Fruit fly (Drosophila melanogaster) whole organism, prepupa: ENCODE measurements around the gene Alp12.

Source experiments
- Blimp-1 ChIP-seq: fragments of 200-800 bp; sonication (Bioruptor generic); optimal IDR thresholded peaks from 3 replicates; lab custom pipeline; 2017; ENCODE audit warnings: missing biosample characterization, missing genetic modification characterization, mild to moderate bottlenecking, moderate library complexity, missing genetic modification reagents
- CG10631 ChIP-seq: fragments of 200-800 bp; sonication (Bioruptor generic); optimal IDR thresholded peaks from 2 replicates; lab custom pipeline; 2016; ENCODE audit warnings: missing biosample characterization, missing genetic modification characterization
- CG11294 ChIP-seq: fragments of 200-800 bp; sonication (Bioruptor generic); IDR thresholded peaks from 2 replicates; pipeline ENCODE4 v1.3.6; 2022; ENCODE audit warnings: missing biosample characterization, missing genetic modification characterization
- CG11762 ChIP-seq: fragments of 200-800 bp; sonication (Bioruptor generic); optimal IDR thresholded peaks from 3 replicates; lab custom pipeline; 2016; ENCODE audit warnings: missing biosample characterization, missing genetic modification characterization; ENCODE audit not compliant: insufficient read depth
- CG11902 ChIP-seq: fragments of 200-800 bp; sonication (Bioruptor generic); optimal IDR thresholded peaks from 3 replicates; lab custom pipeline; 2016; ENCODE audit warnings: missing biosample characterization, missing genetic modification characterization
- CG16779 ChIP-seq: fragments of 200-800 bp; sonication (Bioruptor generic); optimal IDR thresholded peaks from 3 replicates; lab custom pipeline; 2017; ENCODE audit warnings: missing biosample characterization, mild to moderate bottlenecking, missing genetic modification characterization
- CG32006 ChIP-seq: fragments of 200-800 bp; sonication (Bioruptor generic); optimal IDR thresholded peaks from 3 replicates; lab custom pipeline; 2017; ENCODE audit warnings: missing biosample characterization, mild to moderate bottlenecking, missing genetic modification characterization
- CG4318 ChIP-seq: fragments of 200-800 bp; sonication (Bioruptor generic); optimal IDR thresholded peaks from 3 replicates; lab custom pipeline; 2017; ENCODE audit warnings: missing biosample characterization, mild to moderate bottlenecking, missing genetic modification characterization
- CG6808 ChIP-seq: fragments of 200-800 bp; sonication (Bioruptor generic); optimal IDR thresholded peaks from 3 replicates; lab custom pipeline; 2017; ENCODE audit warnings: missing biosample characterization, missing genetic modification characterization, mild to moderate bottlenecking, moderate library complexity, missing genetic modification reagents
- CG7368 ChIP-seq: fragments of 200-800 bp; sonication (Bioruptor generic); optimal IDR thresholded peaks from 3 replicates; lab custom pipeline; 2016; ENCODE audit warnings: missing biosample characterization, missing genetic modification characterization
- CG8319 ChIP-seq: fragments of 200-800 bp; sonication (Bioruptor generic); optimal IDR thresholded peaks from 3 replicates; lab custom pipeline; 2016; ENCODE audit warnings: missing biosample characterization, missing genetic modification characterization
- CG9139 ChIP-seq: fragments of 200-800 bp; sonication (Bioruptor generic); optimal IDR thresholded peaks from 3 replicates; lab custom pipeline; 2017; ENCODE audit warnings: missing biosample characterization, mild to moderate bottlenecking, missing genetic modification characterization
- Eip75B ChIP-seq: fragments of 200-800 bp; sonication (Bioruptor generic); optimal IDR thresholded peaks from 3 replicates; lab custom pipeline; 2016; ENCODE audit warnings: missing biosample characterization, missing genetic modification characterization
- Eip78C ChIP-seq: fragments of 200-800 bp; sonication (Bioruptor generic); peaks from one replicate; lab custom pipeline; 2016; ENCODE audit warnings: missing biosample characterization, missing genetic modification characterization
- Eip93F ChIP-seq: fragments of 200-800 bp; sonication (Bioruptor generic); optimal IDR thresholded peaks from 2 replicates; lab custom pipeline; 2016; ENCODE audit warnings: missing biosample characterization, mild to moderate bottlenecking, missing genetic modification characterization
- Ets21C ChIP-seq: fragments of 200-800 bp; sonication (Bioruptor generic); optimal IDR thresholded peaks from 3 replicates; lab custom pipeline; 2016; ENCODE audit warnings: missing biosample characterization, missing genetic modification characterization
- Gug ChIP-seq: fragments of 200-800 bp; sonication (Bioruptor generic); IDR thresholded peaks from 2 replicates; pipeline ENCODE4 v1.3.6; 2022; ENCODE audit warnings: missing biosample characterization, missing genetic modification characterization
- Lpt ChIP-seq: fragments of 200-800 bp; sonication (Bioruptor generic); optimal IDR thresholded peaks from 3 replicates; lab custom pipeline; 2016; ENCODE audit warnings: missing biosample characterization, missing genetic modification characterization
- Met ChIP-seq: fragments of 200-800 bp; sonication (Bioruptor generic); optimal IDR thresholded peaks from 3 replicates; lab custom pipeline; 2016; ENCODE audit warnings: missing biosample characterization, missing genetic modification characterization
- OdsH ChIP-seq: fragments of 200-800 bp; sonication (Bioruptor generic); optimal IDR thresholded peaks from 3 replicates; lab custom pipeline; 2016; ENCODE audit warnings: missing biosample characterization, missing genetic modification characterization
- Sox15 ChIP-seq: fragments of 200-800 bp; sonication (Bioruptor generic); optimal IDR thresholded peaks from 3 replicates; lab custom pipeline; 2016; ENCODE audit warnings: missing biosample characterization, missing genetic modification characterization
- acj6 ChIP-seq: fragments of 200-800 bp; sonication (Bioruptor generic); optimal IDR thresholded peaks from 3 replicates; lab custom pipeline; 2016; ENCODE audit warnings: missing biosample characterization, missing genetic modification characterization
- cyc ChIP-seq: fragments of 200-800 bp; sonication (Bioruptor generic); optimal IDR thresholded peaks from 3 replicates; lab custom pipeline; 2016; ENCODE audit warnings: missing biosample characterization, missing genetic modification characterization
- dac ChIP-seq: fragments of 200-800 bp; sonication (Bioruptor generic); optimal IDR thresholded peaks from 2 replicates; lab custom pipeline; 2017; ENCODE audit warnings: missing biosample characterization, mild to moderate bottlenecking, missing genetic modification characterization
- dsx ChIP-seq: fragments of 200-800 bp; optimal IDR thresholded peaks from 3 replicates; lab custom pipeline; 2019; ENCODE audit warnings: missing biosample characterization, mild to moderate bottlenecking, missing genetic modification characterization, moderate library complexity; ENCODE audit not compliant: poor library complexity, severe bottlenecking
- esn ChIP-seq: fragments of 200-800 bp; sonication (Bioruptor generic); optimal IDR thresholded peaks from 2 replicates; lab custom pipeline; 2016; ENCODE audit warnings: missing biosample characterization, mild to moderate bottlenecking, missing genetic modification characterization, moderate library complexity
- fd59A ChIP-seq: fragments of 200-800 bp; sonication (Bioruptor generic); optimal IDR thresholded peaks from 2 replicates; lab custom pipeline; 2017; ENCODE audit warnings: missing biosample characterization, mild to moderate bottlenecking, missing genetic modification characterization, missing genetic modification reagents
- fd85E ChIP-seq: fragments of 200-800 bp; sonication (Bioruptor generic); optimal IDR thresholded peaks from 3 replicates; lab custom pipeline; 2016; ENCODE audit warnings: missing biosample characterization, missing genetic modification characterization
- fkh ChIP-seq: fragments of 200-800 bp; sonication (Bioruptor generic); optimal IDR thresholded peaks from 3 replicates; lab custom pipeline; 2017; ENCODE audit warnings: missing biosample characterization, mild to moderate bottlenecking, missing genetic modification characterization, moderate library complexity
- net ChIP-seq: fragments of 200-800 bp; sonication (Bioruptor generic); optimal IDR thresholded peaks from 3 replicates; lab custom pipeline; 2016; ENCODE audit warnings: missing biosample characterization, missing genetic modification characterization
- spab ChIP-seq: fragments of 200-800 bp; sonication (Bioruptor generic); optimal IDR thresholded peaks from 2 replicates; lab custom pipeline; 2017; ENCODE audit warnings: missing biosample characterization, mild to moderate bottlenecking, missing genetic modification characterization, missing genetic modification reagents
- ss ChIP-seq, 2 experiments: fragments of 200-800 bp; sonication (Bioruptor generic); optimal IDR thresholded peaks; 2 replicates in 1 of 2; 3 replicates in 1 of 2; lab custom pipeline; 2017 to 2018; ENCODE audit warnings: mild to moderate bottlenecking in 2 of 2, missing biosample characterization in 2 of 2, missing genetic modification characterization in 2 of 2, moderate library complexity in 1 of 2
- svp ChIP-seq: fragments of 200-800 bp; sonication (Bioruptor generic); peaks from one replicate; lab custom pipeline; 2016; ENCODE audit warnings: missing biosample characterization, missing genetic modification characterization
- topi ChIP-seq: fragments of 200-800 bp; sonication (Bioruptor generic); optimal IDR thresholded peaks from 3 replicates; lab custom pipeline; 2016; ENCODE audit warnings: missing biosample characterization, missing genetic modification characterization

Alp12 gene

DNA sequence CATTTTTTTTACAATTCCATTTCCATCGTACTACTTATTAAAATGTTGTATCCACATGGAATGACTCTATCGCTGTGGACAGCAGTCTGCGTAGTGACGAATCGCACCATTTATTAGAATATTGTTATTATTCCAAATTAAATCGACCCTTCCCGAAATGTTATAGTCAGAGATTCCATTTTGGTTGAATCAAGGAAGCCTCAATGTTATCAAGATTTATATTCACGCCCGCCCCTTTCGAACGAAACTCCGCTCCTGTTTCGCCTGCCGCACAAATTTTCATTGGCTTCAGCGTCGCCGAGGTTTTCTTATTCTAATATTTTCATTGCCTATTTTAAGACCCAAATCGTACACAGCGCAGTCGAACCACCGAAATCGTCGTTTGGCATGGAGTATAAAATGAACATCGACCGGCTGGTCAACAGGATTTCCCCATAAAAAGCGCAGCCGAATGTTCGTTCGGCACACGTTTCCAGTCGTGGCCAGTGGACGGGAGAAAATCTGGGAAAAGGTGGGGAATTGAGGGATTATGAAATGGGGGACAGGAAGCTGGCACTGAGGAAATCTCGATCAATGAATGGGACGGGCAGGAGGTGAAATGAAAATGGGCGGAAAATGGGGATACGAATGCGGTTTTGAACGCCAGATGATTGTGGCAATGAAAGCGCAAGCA is 18.0 kb upstream of the Alp12 start:
- no peak for TF ChIP-seq Gug (GFP tag; lab: Robert Waterston, UW)
- TF ChIP-seq fd85E = no peak
- TF ChIP-seq OdsH = no peak
- no peak for TF ChIP-seq fd59A (GFP tag; lab: Kevin White, UChicago)
- no peak for TF ChIP-seq CG6808
- TF ChIP-seq Blimp-1 = no peak
- no peak for TF ChIP-seq CG11902 (GFP tag; lab: Kevin White, UChicago)
- no peak for TF ChIP-seq ss (GFP tag; optimal IDR thresholded peaks at IDR 0.05; lab: Kevin White, UChicago)
- TF ChIP-seq acj6 (GFP tag; lab: Kevin White, UChicago) = no peak
- TF ChIP-seq Met = no peak
- TF ChIP-seq CG11294 = no peak
- TF ChIP-seq Eip78C = no peak
- no peak for TF ChIP-seq svp (GFP tag; lab: Kevin White, UChicago)
- TF ChIP-seq Lpt = no peak
- TF ChIP-seq dsx (GFP tag; lab: Kevin White, UChicago) = no peak
- TF ChIP-seq spab (GFP tag; lab: Kevin White, UChicago) = no peak
- TF ChIP-seq Ets21C (GFP tag; lab: Kevin White, UChicago) = no peak
- TF ChIP-seq CG10631 (GFP tag; lab: Kevin White, UChicago) = no peak

DNA sequence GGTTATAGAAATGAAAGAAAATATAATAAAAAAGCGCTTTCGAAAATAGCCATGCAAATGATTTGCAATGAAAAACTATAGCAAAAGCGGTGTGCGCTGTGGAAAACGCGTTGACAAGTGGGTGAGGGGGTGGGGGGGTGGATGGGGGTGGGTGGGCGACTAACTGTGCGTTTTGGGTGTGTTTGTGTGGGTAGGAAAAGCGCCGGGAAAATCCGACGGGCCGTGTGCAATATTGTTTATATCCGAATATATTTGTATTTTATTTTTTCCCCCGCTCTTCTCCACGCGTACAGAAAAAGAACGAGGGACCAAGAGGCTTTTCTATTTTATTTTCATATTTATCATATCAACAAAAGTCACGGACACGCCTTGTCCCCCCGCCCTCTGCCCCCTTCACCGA is 17.4 kb upstream of the Alp12 start:
- TF ChIP-seq Eip75B (GFP tag; lab: Kevin White, UChicago) (no peak), CG4318 (GFP tag; lab: Kevin White, UChicago) (no peak), CG6808 (no peak)

- peak; percentile 72 for TF ChIP-seq fkh (GFP tag; lab: Kevin White, UChicago)
- no peak for TF ChIP-seq CG16779
These were observed 11.9 kb upstream of the Alp12 start for dm6 chr2L:19411966-19412365.

DNA sequence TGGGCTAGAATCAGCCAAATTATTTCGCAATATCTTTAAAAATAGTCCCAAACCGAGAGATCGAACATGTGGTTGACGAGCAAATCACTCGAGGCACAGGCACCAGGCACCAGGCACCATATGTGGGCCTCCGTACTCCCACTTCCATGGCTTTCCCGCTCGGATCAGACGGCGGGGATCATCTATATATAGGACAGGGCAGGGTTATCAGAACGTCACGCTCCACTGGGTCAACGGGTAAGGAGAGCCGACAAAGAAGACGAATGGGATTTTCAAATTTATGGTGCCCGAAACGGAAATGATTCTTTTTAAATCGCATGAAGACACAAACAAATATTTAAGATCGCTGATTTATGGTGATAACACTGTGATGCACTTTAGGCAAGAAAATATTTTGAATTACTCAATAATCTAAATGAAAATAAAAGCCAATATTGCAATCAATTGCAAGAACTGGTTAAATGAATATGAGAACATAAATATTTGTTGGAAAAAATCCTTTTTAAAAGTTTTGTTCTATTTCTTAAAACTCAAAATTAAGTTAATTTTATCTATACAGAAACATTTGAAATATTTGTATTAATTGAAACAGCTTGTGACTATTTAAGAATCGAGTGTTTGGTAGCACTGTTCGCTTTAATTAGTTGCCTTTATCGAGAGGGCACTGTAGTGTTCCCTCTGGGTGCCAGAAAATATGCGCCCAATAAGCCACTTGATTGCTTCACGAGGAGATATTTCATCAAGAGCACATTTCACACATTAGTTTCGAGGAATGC is 10.5 kb upstream of the Alp12 start:
- peak; percentile 96 for TF ChIP-seq svp (GFP tag; lab: Kevin White, UChicago)
- TF ChIP-seq CG9139 (GFP tag; lab: Kevin White, UChicago) = no peak
- peak; percentile 8 for TF ChIP-seq Eip78C

dm6 chr2L:19414233-19414749 is 9.6 kb upstream of the Alp12 start:
- TF ChIP-seq CG9139 (GFP tag; lab: Kevin White, UChicago) = no peak
- no peak for TF ChIP-seq CG8319
- TF ChIP-seq topi (GFP tag; lab: Kevin White, UChicago) = no peak
- peak in 1 of 2 experiments; percentile 11 for TF ChIP-seq ss (GFP tag; optimal IDR thresholded peaks at IDR 0.05; lab: Kevin White, UChicago)
- no peak for TF ChIP-seq Eip93F (GFP tag; lab: Kevin White, UChicago)
- TF ChIP-seq CG32006 (GFP tag; lab: Kevin White, UChicago) = no peak
- no peak for TF ChIP-seq Eip78C
- no peak for TF ChIP-seq net (GFP tag; lab: Kevin White, UChicago)
- TF ChIP-seq dac = no peak
- TF ChIP-seq cyc (GFP tag; lab: Kevin White, UChicago) = no peak
- no peak for TF ChIP-seq fd59A (GFP tag; lab: Kevin White, UChicago)
- no peak for TF ChIP-seq Eip75B (GFP tag; lab: Kevin White, UChicago)
- TF ChIP-seq CG7368 (GFP tag; lab: Kevin White, UChicago) = no peak
- no peak for TF ChIP-seq CG6808
- TF ChIP-seq fkh (GFP tag; lab: Kevin White, UChicago) = no peak
- no peak for TF ChIP-seq esn (GFP tag; lab: Kevin White, UChicago)
- peak; percentile 33 for TF ChIP-seq svp (GFP tag; lab: Kevin White, UChicago)
- TF ChIP-seq Blimp-1 = peak; percentile 32
- TF ChIP-seq Lpt = no peak
- TF ChIP-seq Sox15 (GFP tag; lab: Kevin White, UChicago) = no peak
- no peak for TF ChIP-seq CG11762 (GFP tag; lab: Kevin White, UChicago)
- TF ChIP-seq dsx (GFP tag; lab: Kevin White, UChicago) = peak; percentile 36
